Worm (Caenorhabditis elegans) whole organism, late embryonic: Measurements from ENCODE around the gene abf-4.

Experiments
- ama-1 ChIP-seq: fragments of 150-350 bp; optimal IDR thresholded peaks from 2 replicates; lab custom pipeline; 2014
- ceh-2 ChIP-seq: sonication (generic microtip); optimal IDR thresholded peaks from 2 replicates; lab custom pipeline; 2016; ENCODE audit warnings: missing genotype, missing genetic modification characterization, missing compliant biosample characterization
- ceh-22 ChIP-seq: sonication (generic microtip); optimal IDR thresholded peaks from 2 replicates; lab custom pipeline; 2017; ENCODE audit warnings: missing biosample characterization, missing genetic modification characterization
- fkh-6 ChIP-seq: sonication (generic microtip); optimal IDR thresholded peaks from 2 replicates; lab custom pipeline; 2016; ENCODE audit warnings: missing genetic modification characterization, missing compliant biosample characterization
- madf-2 ChIP-seq: sonication (generic microtip); optimal IDR thresholded peaks from 2 replicates; lab custom pipeline; 2017; ENCODE audit warnings: missing genetic modification characterization, missing compliant biosample characterization
- pag-3 ChIP-seq: sonication (generic microtip); optimal IDR thresholded peaks from 2 replicates; lab custom pipeline; 2016; ENCODE audit warnings: missing compliant biosample characterization, missing genetic modification characterization, borderline replicate concordance
- pha-4 ChIP-seq: fragments of 150-350 bp; optimal IDR thresholded peaks from 2 replicates; lab custom pipeline; 2018; ENCODE audit warnings: missing biosample characterization, missing genetic modification reagents, missing genetic modification characterization
- pqm-1 ChIP-seq: sonication (generic microtip); optimal IDR thresholded peaks from 2 replicates; lab custom pipeline; 2016; ENCODE audit warnings: missing genetic modification characterization, missing compliant biosample characterization
- unc-86 ChIP-seq: sonication (generic microtip); optimal IDR thresholded peaks from 2 replicates; lab custom pipeline; 2016; ENCODE audit warnings: missing genetic modification characterization, missing compliant biosample characterization

- no peak for TF ChIP-seq fkh-6 (tag; lab: Kevin White, UChicago)
- TF ChIP-seq pag-3, result no peak
- TF ChIP-seq ama-1 (lab: Kevin White, UChicago), result no peak
- TF ChIP-seq unc-86 (tag; lab: Kevin White, UChicago), result no peak
- no peak for TF ChIP-seq madf-2 (tag; lab: Kevin White, UChicago)
- no peak for TF ChIP-seq pqm-1
- TF ChIP-seq ceh-22 (tag; lab: Kevin White, UChicago), result no peak
- TF ChIP-seq ceh-2 (tag; lab: Kevin White, UChicago), result no peak
- no peak for TF ChIP-seq pha-4 (tag; lab: Kevin White, UChicago)
These were observed 7.1 kb downstream of the abf-4 start, which contains the start of gene Y38H6C.20 for ce11 chrV:20551096-20551495.
